Worm (Caenorhabditis elegans): ENCODE results near the gene sox-2.

ce11 chrX:7464389-7464788, 853 bp upstream of the sox-2 start:
- TF ChIP-seq him-1 (tag; optimal IDR thresholded peaks at IDR 0.05) (no peak), W03F9.2 (tag; optimal IDR thresholded peaks at IDR 0.05) (no peak)
